Worm (Caenorhabditis elegans): ENCODE results near the gene F16H6.4.

The F16H6.4 gene

DNA sequence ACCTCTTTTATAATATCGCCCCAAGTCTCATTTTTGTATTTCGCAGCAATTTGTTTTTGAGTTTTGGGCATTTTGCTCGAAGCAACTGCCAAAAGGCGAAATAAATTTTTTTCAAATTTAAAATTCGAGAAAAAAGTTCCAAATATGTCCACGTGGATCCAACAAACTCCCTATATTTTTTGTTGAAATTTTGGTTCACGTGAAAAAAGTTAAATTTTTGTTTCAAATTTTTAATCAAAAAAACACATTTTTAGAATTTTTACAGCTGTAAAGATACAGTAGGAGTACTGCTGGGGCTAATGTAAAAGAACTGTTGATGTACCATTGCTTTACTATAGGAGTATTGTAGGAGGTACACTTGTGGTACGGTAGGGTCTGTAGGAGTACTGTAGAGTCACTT, 31.4 kb upstream of the F16H6.4 start, which contains the start of gene C14A6.6:
C14A6.6 (minus strand) TSS at position 101 of the 400 bp plus-strand sequence.
- TF ChIP-seq K02D7.2 (tag; optimal IDR thresholded peaks at IDR 0.05) (no peak), sdc-2 (tag; optimal IDR thresholded peaks at IDR 0.05) (no peak), C38D4.7 (GFP tag; optimal IDR thresholded peaks at IDR 0.05) (no peak), lin-11 (tag; optimal IDR thresholded peaks at IDR 0.05) (no peak), fkh-10 (GFP tag; optimal IDR thresholded peaks at IDR 0.05) (no peak), ceh-2 (tag; optimal IDR thresholded peaks at IDR 0.05) (no peak), ceh-30 (tag; optimal IDR thresholded peaks at IDR 0.05) (no peak), elt-2 (tag; optimal IDR thresholded peaks at IDR 0.05) (no peak), che-1 (tag; optimal IDR thresholded peaks at IDR 0.05) (no peak), pha-4 (tag; optimal IDR thresholded peaks at IDR 0.05) (no peak), mec-3 (tag; optimal IDR thresholded peaks at IDR 0.05; ENCODE audit: borderline replicate concordance) (no peak), ama-1 (optimal IDR thresholded peaks at IDR 0.05) (no peak), pqm-1 (tag; optimal IDR thresholded peaks at IDR 0.05) (no peak), T23F11.4 (GFP tag; optimal IDR thresholded peaks at IDR 0.05) (no peak)

DNA sequence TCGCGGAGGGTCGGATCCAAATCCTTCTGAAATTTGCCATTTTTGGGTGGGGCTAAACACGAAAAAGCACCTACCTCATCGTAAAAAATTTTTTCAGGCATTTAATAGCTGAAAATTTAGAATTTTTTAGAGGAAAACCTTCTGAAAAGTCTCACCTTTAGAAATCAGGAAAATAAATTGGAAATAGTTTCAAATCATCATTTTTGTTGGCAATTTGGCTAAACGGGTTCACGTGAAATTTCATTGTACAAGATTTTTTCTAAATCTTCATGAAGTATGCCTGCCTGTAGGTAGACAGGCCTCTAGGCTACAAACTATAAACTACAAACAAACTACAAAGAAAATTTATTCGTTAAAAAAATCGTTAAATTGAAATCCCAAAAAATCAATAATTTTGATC, 30.3 kb upstream of the F16H6.4 start, which contains the start of gene C14A6.7:
C14A6.7 (minus strand) TSS at position 101 of the 400 bp plus-strand sequence.
- TF ChIP-seq ama-1 (optimal IDR thresholded peaks at IDR 0.05): no peak
- TF ChIP-seq fax-1 (tag; optimal IDR thresholded peaks at IDR 0.05): no peak
- no peak for TF ChIP-seq ceh-24 (tag; optimal IDR thresholded peaks at IDR 0.05)
- no peak for TF ChIP-seq dmd-4 (tag; optimal IDR thresholded peaks at IDR 0.05; ENCODE audit: borderline replicate concordance)
- no peak for TF ChIP-seq Y22D7AL.16 (tag; optimal IDR thresholded peaks at IDR 0.05)
- TF ChIP-seq rnt-1 (tag; optimal IDR thresholded peaks at IDR 0.05): no peak
- no peak for TF ChIP-seq pax-1 (tag; optimal IDR thresholded peaks at IDR 0.05)
- TF ChIP-seq ceh-30 (tag; optimal IDR thresholded peaks at IDR 0.05): no peak
- TF ChIP-seq hlh-8 (tag; optimal IDR thresholded peaks at IDR 0.05): no peak
- no peak for TF ChIP-seq K02D7.2 (tag; optimal IDR thresholded peaks at IDR 0.05)
- no peak for TF ChIP-seq ceh-18 (tag; optimal IDR thresholded peaks at IDR 0.05)
- no peak for TF ChIP-seq ets-4 (tag; optimal IDR thresholded peaks at IDR 0.05)
- TF ChIP-seq pqm-1 (tag; optimal IDR thresholded peaks at IDR 0.05): no peak
- no peak for TF ChIP-seq K09A11.1 (tag; optimal IDR thresholded peaks at IDR 0.05; ENCODE audit: insufficient read depth)
- TF ChIP-seq dve-1 (tag; optimal IDR thresholded peaks at IDR 0.05): no peak
- TF ChIP-seq pha-2 (tag; optimal IDR thresholded peaks at IDR 0.05): no peak
- no peak for TF ChIP-seq F13H6.1 (tag; optimal IDR thresholded peaks at IDR 0.05)
- no peak for TF ChIP-seq hlh-13 (GFP tag; optimal IDR thresholded peaks at IDR 0.05)
- TF ChIP-seq ahr-1 (tag; optimal IDR thresholded peaks at IDR 0.05): no peak

DNA sequence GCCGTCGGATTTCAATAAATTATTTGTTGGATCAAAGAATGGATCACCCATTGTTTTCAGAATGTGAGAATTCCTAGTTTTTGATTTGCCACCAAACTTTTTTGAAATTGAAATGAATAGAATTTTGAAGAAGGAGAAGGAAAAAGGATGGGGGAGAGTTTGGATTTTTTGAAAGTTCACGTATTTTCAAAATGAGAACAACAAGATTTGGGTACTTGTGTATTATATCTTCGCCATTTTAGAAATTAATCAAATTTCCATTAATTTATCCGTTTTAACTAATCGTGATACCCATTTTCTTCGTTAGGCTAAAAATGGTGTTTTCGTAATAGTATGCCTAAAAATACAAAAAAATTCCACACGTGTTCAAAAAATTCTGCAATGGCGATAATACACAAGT, 27.0 kb upstream of the F16H6.4 start, which contains the start of gene C14A6.8:
C14A6.8 (minus strand) TSS at position 101 of the 400 bp plus-strand sequence.
- TF ChIP-seq ceh-2 (tag; optimal IDR thresholded peaks at IDR 0.05): no peak
- no peak for TF ChIP-seq nhr-11 (tag; optimal IDR thresholded peaks at IDR 0.05)
- TF ChIP-seq che-1 (tag; optimal IDR thresholded peaks at IDR 0.05): no peak
- no peak for TF ChIP-seq unc-86 (tag; optimal IDR thresholded peaks at IDR 0.05)
- no peak for TF ChIP-seq hlh-6 (tag; optimal IDR thresholded peaks at IDR 0.05)
- no peak for TF ChIP-seq ceh-34 (tag; optimal IDR thresholded peaks at IDR 0.05)
- no peak for TF ChIP-seq fax-1 (tag; optimal IDR thresholded peaks at IDR 0.05)
- no peak for TF ChIP-seq hlh-13 (GFP tag; optimal IDR thresholded peaks at IDR 0.05)
- no peak for TF ChIP-seq pqm-1 (tag; optimal IDR thresholded peaks at IDR 0.05)
- no peak for TF ChIP-seq hlh-8 (tag; optimal IDR thresholded peaks at IDR 0.05)
- no peak for TF ChIP-seq ceh-45 (GFP tag; IDR thresholded peaks at IDR 0.05)
- no peak for TF ChIP-seq ceh-19 (GFP tag; optimal IDR thresholded peaks at IDR 0.05)
- TF ChIP-seq ama-1 (optimal IDR thresholded peaks at IDR 0.05): no peak
- no peak for TF ChIP-seq dve-1 (tag; optimal IDR thresholded peaks at IDR 0.05)

DNA sequence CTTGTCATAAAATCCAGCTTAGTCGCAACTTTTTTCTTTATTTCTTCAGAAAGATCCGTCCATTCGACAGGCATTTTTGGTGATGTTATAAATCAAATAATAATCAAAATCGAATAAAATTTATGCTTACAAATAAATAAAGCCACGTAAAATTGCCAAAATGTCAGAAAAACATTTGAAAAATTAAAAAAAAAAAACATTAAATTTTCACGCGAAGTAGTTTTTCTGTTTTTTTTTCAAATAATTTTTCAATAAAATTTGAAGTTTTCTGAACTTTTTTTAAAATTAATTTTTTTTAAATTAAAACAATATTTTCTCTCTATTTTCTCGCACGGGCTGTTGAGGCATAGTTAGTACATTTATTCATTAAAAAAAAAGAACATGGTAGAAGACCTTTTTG, 19.9 kb upstream of the F16H6.4 start, which contains the start of gene C31G12.4:
C31G12.4 (minus strand) TSS at position 101 of the 400 bp plus-strand sequence.
- TF ChIP-seq sdc-2 (tag; optimal IDR thresholded peaks at IDR 0.05) (no peak), K09A11.1 (tag; optimal IDR thresholded peaks at IDR 0.05; ENCODE audit: insufficient read depth) (no peak), nhr-232 (tag; optimal IDR thresholded peaks at IDR 0.05) (no peak), unc-86 (tag; optimal IDR thresholded peaks at IDR 0.05) (no peak), ama-1 (optimal IDR thresholded peaks at IDR 0.05) (no peak), ztf-16 (tag; optimal IDR thresholded peaks at IDR 0.05) (no peak), elt-4 (tag; optimal IDR thresholded peaks at IDR 0.05) (no peak), fkh-10 (GFP tag; optimal IDR thresholded peaks at IDR 0.05) (no peak), dmd-4 (tag; optimal IDR thresholded peaks at IDR 0.05; ENCODE audit: borderline replicate concordance) (no peak), ceh-2 (tag; optimal IDR thresholded peaks at IDR 0.05) (no peak), sox-2 (GFP tag; IDR thresholded peaks at IDR 0.05) (no peak), unc-55 (GFP tag; optimal IDR thresholded peaks at IDR 0.05) (no peak), unc-42 (tag; optimal IDR thresholded peaks at IDR 0.05) (no peak)

Data from whole organism, late embryonic.